Fruit fly (Drosophila melanogaster) whole organism: Measurements from ENCODE around the gene Tbc1d8-9.

Source experiments
- pan ChIP-seq: fragments of >200 bp; optimal IDR thresholded peaks from 2 replicates; lab custom pipeline; 2017
- usp ChIP-seq: fragments of >200 bp; optimal IDR thresholded peaks from 2 replicates; lab custom pipeline; 2017; ENCODE audit warnings: missing biosample characterization, missing genetic modification characterization, mixed read lengths

DNA sequence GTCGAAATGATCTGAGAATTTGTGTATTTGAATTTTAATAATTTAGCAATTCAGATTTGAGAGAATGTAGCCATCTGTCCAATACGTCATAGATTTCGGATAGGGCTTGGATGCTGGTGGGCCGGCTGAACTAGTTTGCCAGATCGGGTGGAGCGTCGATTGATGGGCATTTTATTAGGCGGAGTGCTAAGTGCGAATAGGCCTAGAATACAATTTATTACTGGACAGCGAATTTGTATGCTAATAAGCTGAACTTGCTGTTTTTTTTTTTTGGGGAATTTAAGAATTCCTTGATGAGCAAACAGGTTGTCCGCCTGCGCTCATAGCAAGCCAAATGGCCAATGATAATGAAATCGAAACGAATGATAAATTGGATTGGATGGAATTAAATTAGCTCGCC lies 44.3 kb downstream of the Tbc1d8-9 start:
- TF ChIP-seq pan (lab: Kevin White, UChicago) = no peak
- no peak for TF ChIP-seq usp (GFP tag; lab: Kevin White, UChicago)
